Worm (Caenorhabditis elegans): ENCODE data around the gene fipr-2.
"Not testable (repeated sequence)": the region's sequence is repeated elsewhere in the genome, so short reads cannot be mapped to it uniquely, and the experiment has no call there.

fipr-2 gene

DNA sequence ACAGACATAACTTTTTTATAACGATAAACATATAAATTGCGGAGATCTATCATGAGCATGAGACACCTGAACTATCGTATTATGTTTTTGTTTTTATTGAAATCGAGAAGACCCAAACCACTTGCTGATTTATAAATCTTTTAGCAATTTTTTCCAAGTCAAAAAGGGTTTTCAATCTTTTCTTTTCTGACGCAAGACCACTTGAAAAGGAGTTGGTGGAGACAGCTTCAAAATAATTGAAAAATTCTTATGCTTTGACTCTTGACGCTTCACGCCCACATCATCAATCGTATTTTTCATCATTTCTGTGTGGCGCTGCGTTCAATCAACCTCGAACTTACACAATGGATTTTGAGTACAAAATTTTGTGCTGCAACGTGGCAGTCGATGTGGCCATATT is 6.2 kb downstream of the fipr-2 start, which contains the start of gene F23H12.7:
TSS of gene F23H12.7 (plus strand) at position 301 of the 400 bp plus-strand sequence.
- no peak for TF ChIP-seq ztf-11 (tag; optimal IDR thresholded peaks at IDR 0.05)
- no peak for TF ChIP-seq elt-3 (tag; optimal IDR thresholded peaks at IDR 0.05)

DNA sequence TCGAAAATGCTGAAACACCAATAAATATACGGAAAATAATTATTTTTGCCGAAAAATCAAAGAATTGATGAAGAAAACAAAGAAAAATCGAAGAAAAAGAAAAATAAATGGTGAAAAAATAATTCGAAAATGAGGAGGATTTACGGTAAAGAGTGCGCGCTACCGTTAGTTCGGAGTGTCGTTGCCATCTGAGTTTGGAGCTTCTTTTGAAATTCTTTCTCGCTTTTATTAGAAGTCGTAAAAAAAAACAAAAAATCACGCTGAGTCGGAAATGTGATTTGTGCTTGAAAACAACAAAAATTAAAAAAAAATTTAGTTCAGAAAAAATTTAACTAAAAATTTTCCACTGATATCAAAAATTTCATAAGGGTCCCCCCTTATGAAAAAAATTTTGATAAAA is 9.1 kb downstream of the fipr-2 start, which contains the start of gene F23H12.10:
TSS of gene F23H12.10 (minus strand) at position 12 of the 400 bp plus-strand sequence.
- TF ChIP-seq lin-13, cnd-1, blmp-1 (tag; optimal IDR thresholded peaks at IDR 0.05): not testable (repeated sequence)

DNA sequence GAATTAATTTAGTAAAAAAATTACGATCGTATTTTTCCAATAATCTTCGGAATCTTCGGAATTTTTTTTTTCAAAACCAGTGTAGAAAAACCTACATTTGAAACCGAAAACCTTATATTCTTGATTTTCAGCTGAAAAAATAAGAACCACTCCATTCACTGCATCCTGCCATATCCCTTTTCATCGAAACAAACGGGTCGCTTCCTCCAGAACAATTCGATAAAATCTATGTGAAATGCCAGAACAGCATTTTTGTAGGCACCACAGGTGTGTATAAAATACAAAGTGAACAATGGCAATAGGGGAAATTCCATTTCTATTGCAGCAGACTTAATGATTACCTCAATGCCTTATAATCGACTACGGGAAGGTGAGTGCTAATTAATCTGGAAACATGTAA is 12.1 kb downstream of the fipr-2 start, which contains the start of gene K01D12.1:
TSS of gene K01D12.1 (plus strand) at position 301 of the 400 bp plus-strand sequence.
- TF ChIP-seq mab-5 (tag; optimal IDR thresholded peaks at IDR 0.05) (no peak), blmp-1 (tag; optimal IDR thresholded peaks at IDR 0.05) (no peak), nhr-12 (tag; optimal IDR thresholded peaks at IDR 0.05) (no peak), bed-3 (GFP tag; optimal IDR thresholded peaks at IDR 0.05) (no peak), unc-39 (tag; optimal IDR thresholded peaks at IDR 0.05) (no peak), unc-62 (GFP tag; optimal IDR thresholded peaks at IDR 0.05) (no peak), ces-1 (GFP tag; optimal IDR thresholded peaks at IDR 0.05) (no peak), nhr-76 (tag; optimal IDR thresholded peaks at IDR 0.05) (no peak), elt-3 (tag; optimal IDR thresholded peaks at IDR 0.05) (no peak), pha-4 (tag; optimal IDR thresholded peaks at IDR 0.05) (no peak), flh-1 (GFP tag; optimal IDR thresholded peaks at IDR 0.05) (no peak), ceh-39 (tag; optimal IDR thresholded peaks at IDR 0.05) (no peak)

DNA sequence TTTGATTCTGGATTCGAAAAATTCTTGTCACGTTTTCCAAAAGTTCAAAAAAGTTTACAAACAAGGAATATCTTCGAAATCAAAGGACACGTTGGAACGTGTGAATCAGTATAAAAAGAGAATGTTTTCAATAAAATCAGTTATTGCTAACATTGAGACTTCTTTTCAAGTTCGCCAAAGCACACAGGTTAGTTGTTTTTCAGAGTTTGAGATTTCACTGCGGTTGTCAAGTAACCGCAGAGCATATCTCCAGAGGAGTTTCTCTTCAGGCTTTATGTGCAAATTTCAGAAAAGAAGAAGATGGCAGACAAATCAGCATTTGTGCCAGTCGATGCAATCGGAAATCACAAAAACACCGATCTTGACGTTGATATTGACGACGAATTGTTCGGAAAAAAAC is 21.0 kb downstream of the fipr-2 start, which contains the start of gene K01D12.15:
TSS of gene K01D12.15 (plus strand) at position 301 of the 400 bp plus-strand sequence.
- no peak for TF ChIP-seq nhr-12 (tag; optimal IDR thresholded peaks at IDR 0.05)
- TF ChIP-seq elt-3 (tag; optimal IDR thresholded peaks at IDR 0.05), result no peak
- TF ChIP-seq ham-2 (GFP tag; optimal IDR thresholded peaks at IDR 0.05), result no peak
- no peak for TF ChIP-seq mep-1 (tag; optimal IDR thresholded peaks at IDR 0.05)
- no peak for TF ChIP-seq blmp-1 (tag; optimal IDR thresholded peaks at IDR 0.05)
- no peak for TF ChIP-seq unc-120 (tag; optimal IDR thresholded peaks at IDR 0.05; ENCODE audit: poor library complexity, severe bottlenecking)
- no peak for TF ChIP-seq tbx-8 (GFP tag; optimal IDR thresholded peaks at IDR 0.05)
- TF ChIP-seq ztf-11 (tag; optimal IDR thresholded peaks at IDR 0.05), result no peak
- TF ChIP-seq zip-8 (tag; optimal IDR thresholded peaks at IDR 0.05), result no peak
- no peak for TF ChIP-seq nhr-76 (tag; optimal IDR thresholded peaks at IDR 0.05)
- TF ChIP-seq M03D4.4 (tag; optimal IDR thresholded peaks at IDR 0.05), result no peak
- no peak for TF ChIP-seq cnd-1 (tag; optimal IDR thresholded peaks at IDR 0.05)
- no peak for TF ChIP-seq bed-3 (GFP tag; optimal IDR thresholded peaks at IDR 0.05)
- no peak for TF ChIP-seq sptf-1 (tag; optimal IDR thresholded peaks at IDR 0.05)
- no peak for TF ChIP-seq ceh-83 (GFP tag; optimal IDR thresholded peaks at IDR 0.05)
- TF ChIP-seq nhr-237 (tag; optimal IDR thresholded peaks at IDR 0.05), result no peak
- no peak for TF ChIP-seq ceh-43 (GFP tag; optimal IDR thresholded peaks at IDR 0.05)
- no peak for TF ChIP-seq pha-4 (tag; optimal IDR thresholded peaks at IDR 0.05)
- no peak for TF ChIP-seq drap-1 (GFP tag; optimal IDR thresholded peaks at IDR 0.05)

DNA sequence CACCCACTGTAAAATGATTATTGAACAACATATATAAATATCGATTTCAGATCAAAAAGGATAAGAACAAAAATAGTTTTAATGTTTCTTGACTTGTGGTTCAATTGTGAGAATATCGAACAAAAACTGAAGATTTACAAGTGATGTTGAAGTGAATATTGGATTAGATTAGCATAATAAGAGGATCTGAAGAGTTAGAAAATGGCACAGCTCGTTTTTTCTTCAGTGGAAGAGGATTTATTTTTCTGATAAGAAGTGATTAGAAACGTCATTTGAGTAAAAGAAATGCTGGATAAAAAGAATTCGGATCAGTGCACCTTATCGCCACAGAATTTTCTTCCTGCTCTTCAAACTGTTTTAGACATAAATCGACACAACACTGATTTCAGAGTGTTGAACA is 30.6 kb downstream of the fipr-2 start, which contains the start of gene twk-14:
TSS of gene twk-14 (minus strand) at position 8 of the 400 bp plus-strand sequence.
- TF ChIP-seq mab-5 (tag; optimal IDR thresholded peaks at IDR 0.05) (no peak), elt-1 (tag; optimal IDR thresholded peaks at IDR 0.05; ENCODE audit: borderline replicate concordance, insufficient read depth) (no peak), drap-1 (GFP tag; optimal IDR thresholded peaks at IDR 0.05) (no peak), lin-13 (tag; optimal IDR thresholded peaks at IDR 0.05) (no peak), lsy-2 (tag; optimal IDR thresholded peaks at IDR 0.05) (no peak), lin-32 (GFP tag; optimal IDR thresholded peaks at IDR 0.05) (no peak), ham-2 (GFP tag; optimal IDR thresholded peaks at IDR 0.05) (no peak), nhr-237 (tag; optimal IDR thresholded peaks at IDR 0.05) (no peak), elt-3 (tag; optimal IDR thresholded peaks at IDR 0.05) (no peak), blmp-1 (tag; optimal IDR thresholded peaks at IDR 0.05) (no peak), flh-1 (GFP tag; optimal IDR thresholded peaks at IDR 0.05) (no peak)

DNA sequence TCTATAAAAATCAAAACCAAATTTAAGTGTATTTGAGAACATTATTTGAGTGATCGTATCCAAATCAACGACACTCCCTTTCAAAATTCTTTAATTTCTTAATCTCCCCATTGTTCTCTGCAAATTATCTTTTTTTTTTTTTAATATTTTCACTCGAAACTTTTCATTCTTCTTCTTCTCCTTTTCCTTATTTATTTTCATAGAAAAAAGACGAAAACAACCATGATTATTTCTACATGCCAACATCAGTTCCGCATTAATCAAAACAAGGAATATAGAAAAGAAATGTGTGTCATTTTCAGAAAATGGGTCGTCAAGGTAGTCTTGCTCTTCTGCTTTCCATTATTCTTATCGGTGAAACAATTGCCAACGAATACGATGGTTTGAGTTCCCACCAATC is 32.4 kb downstream of the fipr-2 start, which contains the start of gene K01D12.5:
TSS of gene K01D12.5 (plus strand) at position 301 of the 400 bp plus-strand sequence.
- no peak for TF ChIP-seq flh-1 (GFP tag; optimal IDR thresholded peaks at IDR 0.05)
- TF ChIP-seq lsy-2 (tag; optimal IDR thresholded peaks at IDR 0.05), result no peak
- TF ChIP-seq lin-13 (tag; optimal IDR thresholded peaks at IDR 0.05), result no peak

All from whole organism, mixed stage, embryonic.